Worm (Caenorhabditis elegans) whole organism, late embryonic: ENCODE data around the gene M02B1.4.

Experiments
- K02D7.2 ChIP-seq: sonication (generic microtip); optimal IDR thresholded peaks from 2 replicates; lab custom pipeline; 2017; ENCODE audit warnings: mild to moderate bottlenecking, missing genetic modification characterization, missing compliant biosample characterization
- ceh-48 ChIP-seq: sonication (generic microtip); optimal IDR thresholded peaks from 2 replicates; lab custom pipeline; 2016; ENCODE audit warnings: missing genetic modification characterization, inconsistent platforms, missing compliant biosample characterization
- elt-2 ChIP-seq: sonication (generic microtip); optimal IDR thresholded peaks from 2 replicates; lab custom pipeline; 2016; ENCODE audit warnings: missing genetic modification reagents, missing genetic modification characterization, missing compliant biosample characterization
- fax-1 ChIP-seq: sonication (generic microtip); optimal IDR thresholded peaks from 2 replicates; lab custom pipeline; 2016; ENCODE audit warnings: missing genotype, missing genetic modification characterization, missing compliant biosample characterization
- lin-11 ChIP-seq: fragments of 200-800 bp; sonication (Bioruptor generic); optimal IDR thresholded peaks from 2 replicates; lab custom pipeline; 2018; ENCODE audit warnings: mild to moderate bottlenecking, missing genetic modification characterization, missing compliant biosample characterization
- rnt-1 ChIP-seq: sonication (generic microtip); optimal IDR thresholded peaks from 2 replicates; lab custom pipeline; 2016; ENCODE audit warnings: missing genetic modification characterization, missing compliant biosample characterization

- TF ChIP-seq fax-1 (tag; lab: Kevin White, UChicago) = no peak
- no peak for TF ChIP-seq elt-2 (tag; lab: Kevin White, UChicago)
- TF ChIP-seq rnt-1 = no peak
- no peak for TF ChIP-seq ceh-48 (tag; lab: Kevin White, UChicago)
- TF ChIP-seq K02D7.2 (tag; lab: Kevin White, UChicago) = no peak
- TF ChIP-seq lin-11 (tag; lab: Kevin White, UChicago) = no peak
These were observed 44.1 kb downstream of the M02B1.4 start for ce11 chrIV:12780980-12781379.
